Worm (Caenorhabditis elegans) whole organism, midembryonic: Measurements from ENCODE around the gene H28G03.3.

ENCODE experiments used
- klf-2 ChIP-seq: fragments of 200-800 bp; sonication (Bioruptor generic); conservative IDR thresholded peaks from 2 replicates; pipeline ENCODE4 v1.3.6; 2022; ENCODE audit warnings: missing genetic modification reagents, missing genetic modification characterization, missing compliant biosample characterization
- med-1 ChIP-seq: sonication (generic microtip); optimal IDR thresholded peaks from 2 replicates; lab custom pipeline; 2017; ENCODE audit warnings: missing genetic modification characterization, mild to moderate bottlenecking, missing compliant biosample characterization, antibody characterized with exemption, missing genetic modification reagents; ENCODE audit not compliant: insufficient read depth
- tab-1 ChIP-seq: fragments of 200-800 bp; sonication (Bioruptor generic); IDR thresholded peaks from 2 replicates; pipeline ENCODE4 v1.3.6; 2022; ENCODE audit warnings: missing genetic modification characterization, missing compliant biosample characterization
- ztf-23 ChIP-seq: fragments of 200-800 bp; sonication (Bioruptor generic); IDR thresholded peaks from 2 replicates; pipeline ENCODE4 v1.3.6; 2022; ENCODE audit warnings: missing genetic modification reagents, missing genetic modification characterization, missing compliant biosample characterization
- ztf-29 ChIP-seq: fragments of 200-800 bp; sonication (Bioruptor generic); IDR thresholded peaks from 2 replicates; pipeline ENCODE4 v1.3.6; 2022; ENCODE audit warnings: missing genetic modification reagents, missing genetic modification characterization, missing compliant biosample characterization

ce11 chrX:5263585-5263984 is 37.4 kb upstream of the H28G03.3 start:
- TF ChIP-seq ztf-29 (GFP tag; lab: Robert Waterston, UW), result no peak
- no peak for TF ChIP-seq ztf-23 (GFP tag; lab: Robert Waterston, UW)
- no peak for TF ChIP-seq tab-1
- TF ChIP-seq med-1, result no peak
- TF ChIP-seq klf-2 (GFP tag; lab: Robert Waterston, UW), result no peak
